Worm (Caenorhabditis elegans): ENCODE results near the gene gob-1.

DNA sequence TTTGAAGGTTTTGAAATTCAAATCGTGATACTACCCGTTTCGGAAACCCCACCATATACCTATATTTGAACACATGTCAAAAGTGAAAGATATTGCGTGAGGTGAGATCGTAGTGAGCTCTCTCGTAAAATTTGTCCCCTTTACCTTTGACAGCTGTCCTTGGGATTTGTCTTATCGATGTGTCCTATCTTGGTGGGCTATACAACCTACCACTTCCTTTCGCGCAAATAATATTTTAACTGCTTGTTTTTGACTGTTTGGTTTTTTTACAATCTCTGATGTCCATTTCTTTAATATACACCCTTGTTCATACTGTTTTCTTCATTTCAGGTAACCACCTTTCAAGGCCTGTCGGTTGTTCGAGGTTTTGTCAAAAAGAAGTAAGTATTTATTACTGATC is 16.3 kb downstream of the gob-1 start, which contains the start of gene eat-20:
- TF ChIP-seq nhr-90 (tag; optimal IDR thresholded peaks at IDR 0.05) (no peak), ztf-3 (GFP tag; optimal IDR thresholded peaks at IDR 0.05) (no peak), lsy-27 (tag; optimal IDR thresholded peaks at IDR 0.05; ENCODE audit: borderline replicate concordance, insufficient read depth) (no peak), ceh-58 (GFP tag; IDR thresholded peaks at IDR 0.05) (no peak), ets-4 (GFP tag; optimal IDR thresholded peaks at IDR 0.05) (no peak), mes-4 (tag; optimal IDR thresholded peaks at IDR 0.05) (no peak), bed-2 (GFP tag; IDR thresholded peaks at IDR 0.05) (no peak), ekl-4 (GFP tag; IDR thresholded peaks at IDR 0.05) (no peak), zfh-2 (GFP tag; conservative IDR thresholded peaks at IDR 0.05) (no peak), F10E7.11 (tag; optimal IDR thresholded peaks at IDR 0.05) (no peak), unc-62 (GFP tag; optimal IDR thresholded peaks at IDR 0.05) (no peak), egl-44 (GFP tag; IDR thresholded peaks at IDR 0.05) (no peak)

Data from whole organism, young adult.